Worm (Caenorhabditis elegans): ENCODE results near the gene cpx-2.

DNA sequence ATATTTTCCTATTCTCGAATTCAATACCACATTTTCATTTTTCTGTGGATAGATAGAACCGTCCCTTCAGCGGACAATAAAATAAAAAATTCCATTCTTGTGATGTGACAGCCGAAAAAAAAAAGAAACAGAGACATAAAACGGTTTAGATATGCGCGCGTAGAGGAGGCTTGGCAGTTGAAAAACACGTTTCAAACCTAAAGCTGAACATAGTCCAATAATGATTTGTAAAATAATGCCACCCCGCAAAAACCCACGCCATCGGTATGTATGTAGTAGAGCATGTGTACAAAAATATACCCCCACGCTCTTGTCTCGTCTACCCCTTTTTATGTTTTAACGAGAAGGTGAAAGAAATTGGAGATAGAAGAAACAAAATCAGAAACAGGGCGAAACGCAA lies 37.6 kb upstream of the cpx-2 start:
- TF ChIP-seq lsy-2 (tag; optimal IDR thresholded peaks at IDR 0.05) (no peak), sem-4 (tag; optimal IDR thresholded peaks at IDR 0.05) (no peak), mdl-1 (tag; optimal IDR thresholded peaks at IDR 0.05) (no peak)

Data from whole organism, L2 larva.